Fruit fly (Drosophila melanogaster) whole organism, embryonic: ENCODE results near the gene Aps.

ENCODE experiments used
- Atf3 ChIP-seq: fragments of 200-800 bp; sonication (Bioruptor generic); optimal IDR thresholded peaks from 3 replicates; lab custom pipeline; 2016; ENCODE audit warnings: missing biosample characterization, missing genetic modification characterization
- Awh ChIP-seq: fragments of 200-800 bp; sonication (Bioruptor generic); IDR thresholded peaks from 2 replicates; pipeline ENCODE4, ENCODE4 v1.3.6; 2022; ENCODE audit warnings: missing biosample characterization, missing genetic modification characterization
- Bgb ChIP-seq: fragments of 200-800 bp; sonication (Bioruptor generic); IDR thresholded peaks from 2 replicates; pipeline ENCODE4 v1.3.6; 2022; ENCODE audit warnings: missing biosample characterization, missing genetic modification characterization; ENCODE audit not compliant: partially characterized antibody
- CG10209 ChIP-seq: fragments of 200-800 bp; sonication (Bioruptor generic); optimal IDR thresholded peaks from 3 replicates; lab custom pipeline; 2017; ENCODE audit warnings: missing biosample characterization, mild to moderate bottlenecking, missing genetic modification characterization, missing genetic modification reagents
- CG11456 ChIP-seq: fragments of 200-800 bp; sonication (Bioruptor generic); IDR thresholded peaks from 3 replicates; pipeline ENCODE4 v1.3.6; 2022; ENCODE audit warnings: missing biosample characterization, missing genetic modification characterization
- CG11560 ChIP-seq: fragments of 200-800 bp; sonication (Bioruptor generic); IDR thresholded peaks from 3 replicates; pipeline ENCODE4 v1.3.6; 2022; ENCODE audit warnings: missing biosample characterization, missing genetic modification characterization
- CG11695 ChIP-seq: fragments of 200-800 bp; sonication (Bioruptor generic); IDR thresholded peaks from 3 replicates; pipeline ENCODE4 v1.3.6; 2022; ENCODE audit warnings: missing biosample characterization, missing genetic modification characterization
- CG12155 ChIP-seq: fragments of 200-800 bp; sonication (Bioruptor generic); optimal IDR thresholded peaks from 3 replicates; lab custom pipeline; 2016; ENCODE audit warnings: missing biosample characterization, missing genetic modification characterization
- CG12942 ChIP-seq: fragments of 200-800 bp; sonication (Bioruptor generic); optimal IDR thresholded peaks from 3 replicates; lab custom pipeline; 2016; ENCODE audit warnings: missing biosample characterization, missing genetic modification characterization
- CG15514 ChIP-seq: fragments of 200-800 bp; sonication (Bioruptor generic); optimal IDR thresholded peaks from 3 replicates; lab custom pipeline; 2017; ENCODE audit warnings: missing biosample characterization, missing genetic modification characterization, mild to moderate bottlenecking, moderate library complexity, missing genetic modification reagents
- CG15601 ChIP-seq: fragments of 200-800 bp; sonication (Bioruptor generic); optimal IDR thresholded peaks from 3 replicates; lab custom pipeline; 2019; ENCODE audit warnings: missing biosample characterization, mild to moderate bottlenecking, missing genetic modification characterization, moderate library complexity
- CG16813 ChIP-seq: fragments of 200-800 bp; sonication (Bioruptor generic); IDR thresholded peaks from 3 replicates; pipeline ENCODE4 v1.3.6; 2022; ENCODE audit warnings: missing biosample characterization, missing genetic modification characterization; ENCODE audit not compliant: partially characterized antibody
- CG18011 ChIP-seq: fragments of 200-800 bp; sonication (Bioruptor generic); optimal IDR thresholded peaks from 2 replicates; lab custom pipeline; 2017; ENCODE audit warnings: missing biosample characterization, missing genetic modification characterization, mild to moderate bottlenecking, moderate library complexity, missing genotype
- CG18262 ChIP-seq: fragments of 200-800 bp; optimal IDR thresholded peaks from 3 replicates; lab custom pipeline; 2019; ENCODE audit warnings: missing biosample characterization, mild to moderate bottlenecking, missing genetic modification characterization, moderate library complexity
- CG18619 ChIP-seq: fragments of 200-800 bp; sonication (Bioruptor generic); optimal IDR thresholded peaks from 3 replicates; lab custom pipeline; 2017; ENCODE audit warnings: missing biosample characterization, mild to moderate bottlenecking, missing genetic modification characterization
- CG32532 ChIP-seq: fragments of 200-800 bp; sonication (Bioruptor generic); IDR thresholded peaks from 2 replicates; pipeline ENCODE4 v1.3.6; 2022; ENCODE audit warnings: missing biosample characterization, missing genetic modification characterization
- CG42726 ChIP-seq: fragments of 200-800 bp; sonication (Bioruptor generic); IDR thresholded peaks from 2 replicates; pipeline ENCODE4 v1.3.6; 2022; ENCODE audit warnings: missing biosample characterization, missing genetic modification characterization; ENCODE audit not compliant: partially characterized antibody
- CG5953 ChIP-seq: fragments of 200-800 bp; sonication (Bioruptor generic); IDR thresholded peaks from 2 replicates; pipeline ENCODE4 v1.3.6; 2022; ENCODE audit warnings: missing biosample characterization, missing genetic modification characterization
- CG6854 ChIP-seq: fragments of 200-800 bp; sonication (Bioruptor generic); optimal IDR thresholded peaks from 3 replicates; lab custom pipeline; 2017; ENCODE audit warnings: missing biosample characterization, mild to moderate bottlenecking, missing genetic modification characterization
- CG9932 ChIP-seq: fragments of 200-800 bp; sonication (Bioruptor generic); IDR thresholded peaks from 2 replicates; pipeline ENCODE4 v1.3.6; 2022; ENCODE audit warnings: missing biosample characterization, missing genetic modification characterization
- D ChIP-seq, 2 experiments: fragments of 200-800 bp in 1 of 2; fragments of >200 bp in 1 of 2; sonication (Bioruptor generic) in 1 of 2; optimal IDR thresholded peaks; 2 replicates in 1 of 2; 3 replicates in 1 of 2; lab custom pipeline; 2017; ENCODE audit warnings: mild to moderate bottlenecking in 1 of 2, missing biosample characterization in 1 of 2, missing genetic modification characterization in 1 of 2, missing genetic modification reagents in 1 of 2
- D19B ChIP-seq: fragments of 200-800 bp; sonication (Bioruptor generic); optimal IDR thresholded peaks from 2 replicates; lab custom pipeline; 2017; ENCODE audit warnings: missing biosample characterization, mild to moderate bottlenecking, missing genetic modification characterization
- ERR ChIP-seq: fragments of 200-800 bp; sonication (Bioruptor generic); optimal IDR thresholded peaks from 2 replicates; lab custom pipeline; 2016; ENCODE audit warnings: missing biosample characterization, missing genetic modification characterization
- Elba2 ChIP-seq: fragments of 200-800 bp; sonication (Bioruptor generic); optimal IDR thresholded peaks from 3 replicates; lab custom pipeline; 2016; ENCODE audit warnings: missing biosample characterization, missing genetic modification characterization
- Ets97D ChIP-seq: fragments of 200-800 bp; sonication (Bioruptor generic); optimal IDR thresholded peaks from 3 replicates; lab custom pipeline; 2016; ENCODE audit warnings: missing biosample characterization, missing genetic modification characterization
- HHEX ChIP-seq: fragments of 200-800 bp; sonication (Bioruptor generic); optimal IDR thresholded peaks from 3 replicates; lab custom pipeline; 2017; ENCODE audit warnings: missing biosample characterization, mild to moderate bottlenecking, missing genetic modification characterization, missing genetic modification reagents
- HLH3B ChIP-seq: fragments of 200-800 bp; sonication (Bioruptor generic); IDR thresholded peaks from 2 replicates; pipeline ENCODE4 v1.3.6; 2022; ENCODE audit warnings: missing biosample characterization, missing genetic modification characterization
- Hand ChIP-seq: fragments of 200-800 bp; sonication (Bioruptor generic); optimal IDR thresholded peaks from 2 replicates; lab custom pipeline; 2017; ENCODE audit warnings: mild to moderate bottlenecking, missing biosample characterization, missing genetic modification reagents, missing genetic modification characterization
- Hr78 ChIP-seq, 2 experiments: fragments of 200-800 bp in 1 of 2; fragments of >200 bp in 1 of 2; sonication (Bioruptor generic) in 1 of 2; optimal IDR thresholded peaks; 2 replicates each; lab custom pipeline; 2017 to 2019; ENCODE audit warnings: missing biosample characterization in 2 of 2, missing genetic modification characterization in 2 of 2, mild to moderate bottlenecking in 1 of 2, moderate library complexity in 1 of 2
- MBD-R2 ChIP-seq: fragments of 200-800 bp; sonication (Bioruptor generic); IDR thresholded peaks from 2 replicates; pipeline ENCODE4 v1.3.6; 2022; ENCODE audit warnings: missing biosample characterization, missing genetic modification characterization
- NFAT ChIP-seq: fragments of 200-800 bp; sonication (Bioruptor generic); IDR thresholded peaks from 2 replicates; pipeline ENCODE4 v1.3.6; 2022; ENCODE audit warnings: missing biosample characterization, missing genetic modification characterization
- Nf-YA ChIP-seq: fragments of 200-800 bp; sonication (Bioruptor generic); IDR thresholded peaks from 2 replicates; pipeline ENCODE4 v1.3.6; 2022; ENCODE audit warnings: missing biosample characterization, missing genetic modification characterization
- Oaz ChIP-seq: fragments of 200-800 bp; sonication (Bioruptor generic); IDR thresholded peaks from 2 replicates; pipeline ENCODE4 v1.3.6; 2022; ENCODE audit warnings: missing biosample characterization, missing genetic modification characterization
- Xbp1 ChIP-seq: fragments of 200-800 bp; sonication (Bioruptor generic); optimal IDR thresholded peaks from 3 replicates; lab custom pipeline; 2016; ENCODE audit warnings: missing biosample characterization, mild to moderate bottlenecking, missing genetic modification characterization
- bcd ChIP-seq: fragments of 200-800 bp; sonication (Bioruptor generic); optimal IDR thresholded peaks from 2 replicates; lab custom pipeline; 2017; ENCODE audit warnings: missing biosample characterization, mild to moderate bottlenecking, missing genetic modification characterization
- bowl ChIP-seq: fragments of 200-800 bp; sonication (Bioruptor generic); IDR thresholded peaks from 2 replicates; pipeline ENCODE4 v1.3.6; 2022; ENCODE audit warnings: missing biosample characterization, missing genetic modification characterization
- bsh ChIP-seq, 2 experiments: fragments of 200-800 bp; sonication (Bioruptor generic); optimal IDR thresholded peaks; 2 replicates each; lab custom pipeline; 2017 to 2018; ENCODE audit warnings: mild to moderate bottlenecking in 2 of 2, missing biosample characterization in 2 of 2, missing genetic modification characterization in 2 of 2, moderate library complexity in 1 of 2
- btn ChIP-seq: fragments of 200-800 bp; sonication (Bioruptor generic); optimal IDR thresholded peaks from 2 replicates; lab custom pipeline; 2016; ENCODE audit warnings: missing biosample characterization, missing genetic modification characterization
- chif ChIP-seq, 2 experiments: fragments of 200-800 bp; sonication (Bioruptor generic); optimal IDR thresholded peaks; 3 replicates each; lab custom pipeline; 2016; ENCODE audit warnings: missing biosample characterization in 2 of 2, missing genetic modification characterization in 2 of 2
- dysf ChIP-seq: fragments of 200-800 bp; sonication (Bioruptor generic); IDR thresholded peaks from 3 replicates; pipeline ENCODE4 v1.3.6; 2022; ENCODE audit warnings: missing biosample characterization, missing genetic modification characterization
- gcm2 ChIP-seq: fragments of 200-800 bp; sonication (Bioruptor generic); optimal IDR thresholded peaks from 2 replicates; lab custom pipeline; 2016; ENCODE audit warnings: missing biosample characterization, missing genetic modification characterization
- hb ChIP-seq: fragments of 200-800 bp; sonication (Bioruptor generic); IDR thresholded peaks from 3 replicates; pipeline ENCODE4 v1.3.6; 2022; ENCODE audit warnings: missing biosample characterization, missing genetic modification characterization; ENCODE audit not compliant: partially characterized antibody
- lola ChIP-seq, 3 experiments: fragments of >200 bp in 2 of 3; fragments of 200-800 bp in 1 of 3; sonication (Bioruptor generic) in 1 of 3; optimal IDR thresholded peaks; 2 replicates each; lab custom pipeline; 2017 to 2019; ENCODE audit warnings: missing biosample characterization in 3 of 3, missing genetic modification characterization in 3 of 3, mild to moderate bottlenecking in 1 of 3, moderate library complexity in 1 of 3
- odd ChIP-seq: fragments of 200-800 bp; sonication (Bioruptor generic); optimal IDR thresholded peaks from 2 replicates; lab custom pipeline; 2017; ENCODE audit warnings: missing biosample characterization, mild to moderate bottlenecking, missing genetic modification characterization
- pros ChIP-seq: fragments of 200-800 bp; sonication (Bioruptor generic); optimal IDR thresholded peaks from 3 replicates; lab custom pipeline; 2019; ENCODE audit warnings: missing biosample characterization, mild to moderate bottlenecking, missing genetic modification characterization, moderate library complexity
- repo ChIP-seq: fragments of 200-800 bp; sonication (Bioruptor generic); optimal IDR thresholded peaks from 2 replicates; lab custom pipeline; 2016; ENCODE audit warnings: missing biosample characterization, missing genetic modification characterization
- rib ChIP-seq: fragments of 200-800 bp; sonication (Bioruptor generic); IDR thresholded peaks from 2 replicates; pipeline ENCODE4 v1.3.6; 2022; ENCODE audit warnings: missing biosample characterization, missing genetic modification characterization
- sens-2 ChIP-seq: fragments of 200-800 bp; sonication (Bioruptor generic); IDR thresholded peaks from 2 replicates; pipeline ENCODE4 v1.3.6; 2022; ENCODE audit warnings: missing biosample characterization, missing genetic modification characterization
- tna ChIP-seq: fragments of 200-800 bp; sonication (Bioruptor generic); IDR thresholded peaks from 2 replicates; pipeline ENCODE4 v1.3.6; 2022; ENCODE audit warnings: missing biosample characterization, missing genetic modification characterization; ENCODE audit not compliant: partially characterized antibody

The Aps gene

dm6 chr3L:10856534-10857030, 42.3 kb downstream of the Aps start (continued):
- TF ChIP-seq D (optimal IDR thresholded peaks at IDR 0.05; lab: Kevin White, UChicago) (peak; percentile 79), D (GFP tag; optimal IDR thresholded peaks at IDR 0.05; lab: Kevin White, UChicago) (peak; percentile 62), CG6854 (peak; percentile 47), CG15514 (GFP tag; lab: Kevin White, UChicago) (peak; percentile 15), lola (GFP tag; optimal IDR thresholded peaks at IDR 0.05; lab: Kevin White, UChicago) (no peak), ERR (GFP tag; lab: Kevin White, UChicago) (peak; percentile 52), sens-2 (GFP tag; lab: Robert Waterston, UW) (no peak), CG12155 (no peak), Awh (GFP tag; lab: Robert Waterston, UW) (peak; percentile 57; the same call in 1 of the 2 replicates), HHEX (GFP tag; lab: Kevin White, UChicago) (peak; percentile 10), Bgb (GFP tag; lab: Robert Waterston, UW) (peak; percentile 70), Atf3 (GFP tag; lab: Kevin White, UChicago) (no peak), gcm2 (GFP tag; lab: Kevin White, UChicago) (no peak), Hand (no peak), btn (GFP tag; lab: Kevin White, UChicago) (no peak), CG12942 (GFP tag; lab: Kevin White, UChicago) (no peak), CG5953 (GFP tag; lab: Robert Waterston, UW) (no peak), MBD-R2 (GFP tag; lab: Robert Waterston, UW) (peak; percentile 34; the same call in 1 of the 2 replicates), chif (GFP tag; optimal IDR thresholded peaks at IDR 0.05; lab: Kevin White, UChicago) (no peak), CG16813 (GFP tag; lab: Robert Waterston, UW) (0 out of 3 replicates have a peak, but pooled peaks have one; percentile 13), Elba2 (GFP tag; lab: Kevin White, UChicago) (no peak), CG11560 (tag; lab: Robert Waterston, UW) (no peak), Oaz (GFP tag; lab: Robert Waterston, UW) (no peak), D19B (GFP tag; lab: Kevin White, UChicago) (no peak), repo (GFP tag; lab: Kevin White, UChicago) (peak; percentile 53), tna (GFP tag; lab: Robert Waterston, UW) (peak; percentile 75; the same call in 1 of the 2 replicates), CG11456 (GFP tag; lab: Robert Waterston, UW) (no peak), CG10209 (GFP tag; lab: Kevin White, UChicago) (no peak), CG18011 (GFP tag; lab: Kevin White, UChicago) (peak; percentile 15), Nf-YA (GFP tag; lab: Robert Waterston, UW) (no peak), HLH3B (GFP tag; lab: Robert Waterston, UW) (peak; percentile 23; the same call in 1 of the 2 replicates), bsh (GFP tag; optimal IDR thresholded peaks at IDR 0.05; lab: Kevin White, UChicago) (no peak), CG18262 (peak; percentile 3), rib (GFP tag; lab: Robert Waterston, UW) (peak; percentile 77), NFAT (GFP tag; lab: Robert Waterston, UW) (0 out of 2 replicates have a peak, but pooled peaks have one; percentile 9), bcd (GFP tag; lab: Kevin White, UChicago) (peak; percentile 39), Hr78 (GFP tag; optimal IDR thresholded peaks at IDR 0.05; lab: Kevin White, UChicago) (peak in 1 of 2 experiments; percentile 72), CG9932 (GFP tag; lab: Robert Waterston, UW) (peak; percentile 45), CG32532 (GFP tag; lab: Robert Waterston, UW) (no peak), Xbp1 (no peak), CG18619 (no peak), hb (GFP tag; lab: Robert Waterston, UW) (no peak), bowl (GFP tag; lab: Robert Waterston, UW) (peak; percentile 22; the same call in 1 of the 2 replicates), CG11695 (GFP tag; lab: Robert Waterston, UW) (no peak), Ets97D (GFP tag; lab: Kevin White, UChicago) (peak; percentile 2), pros (GFP tag; lab: Kevin White, UChicago) (peak; percentile 81), odd (GFP tag; lab: Kevin White, UChicago) (peak; percentile 36), CG42726 (GFP tag; lab: Robert Waterston, UW) (peak; percentile 65), dysf (GFP tag; lab: Robert Waterston, UW) (no peak), CG15601 (peak; percentile 35)
